Worm (Caenorhabditis elegans) whole organism, L1 larva: ENCODE results near the gene C56G2.5.

Experiments used
- jun-1 ChIP-seq: fragments of 150-350 bp; optimal IDR thresholded peaks from 2 replicates; lab custom pipeline; 2014; ENCODE audit warnings: missing biosample characterization, missing genetic modification reagents, missing genetic modification characterization
- lin-14 ChIP-seq: fragments of 200-800 bp; sonication (Bioruptor generic); optimal IDR thresholded peaks from 2 replicates; lab custom pipeline; 2018; ENCODE audit warnings: mild to moderate bottlenecking, missing genetic modification characterization, moderate library complexity, missing compliant biosample characterization
- nhr-12 ChIP-seq: sonication (generic microtip); optimal IDR thresholded peaks from 2 replicates; lab custom pipeline; 2017; ENCODE audit warnings: missing biosample characterization, missing genetic modification characterization
- nhr-71 ChIP-seq: sonication (generic microtip); optimal IDR thresholded peaks from 2 replicates; lab custom pipeline; 2016; ENCODE audit warnings: mild to moderate bottlenecking, missing genetic modification characterization, moderate library complexity, missing compliant biosample characterization
- pqm-1 ChIP-seq: sonication (generic microtip); optimal IDR thresholded peaks from 3 replicates; lab custom pipeline; 2017; ENCODE audit warnings: missing biosample characterization, missing genetic modification characterization

C56G2.5 gene

DNA sequence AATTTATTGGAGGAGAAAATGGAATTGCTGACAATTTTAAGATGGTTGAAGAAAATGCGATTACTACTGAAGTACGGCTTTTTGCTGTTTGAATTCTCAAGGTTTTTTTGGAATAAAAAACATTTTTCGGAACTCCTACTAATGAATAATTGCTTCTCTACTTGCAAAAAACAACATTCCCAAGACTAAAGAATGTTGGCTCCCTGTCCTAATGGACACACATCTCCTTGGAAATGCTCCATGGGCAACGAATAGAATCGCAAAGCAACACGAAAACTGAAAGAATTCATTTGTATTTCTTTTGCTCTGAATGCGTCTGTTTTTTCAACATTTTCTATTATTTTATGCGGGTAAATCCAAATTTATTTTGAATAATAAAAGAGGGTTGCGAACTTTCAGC lies 51.2 kb downstream of the C56G2.5 start, which contains the start of gene C18F10.2:
Gene C18F10.2, plus strand, starts transcription at position 301 of the 400 bp plus-strand sequence.
- TF ChIP-seq nhr-71 (tag; lab: Kevin White, UChicago) = no peak
- TF ChIP-seq jun-1 = no peak
- TF ChIP-seq lin-14 = no peak
- no peak for TF ChIP-seq pqm-1
- TF ChIP-seq nhr-12 = no peak
